Fruit fly (Drosophila melanogaster) whole organism, larva: ENCODE measurements around the gene CG5196.
A peak's percentile ranks its signal among the peaks of the same experiment; 100 is the strongest.

ENCODE experiments used
- noc ChIP-seq: fragments of 200-800 bp; sonication (Bioruptor generic); optimal IDR thresholded peaks from 3 replicates; lab custom pipeline; 2019; ENCODE audit warnings: missing biosample characterization, mild to moderate bottlenecking, missing genetic modification characterization, moderate library complexity

CG5196 gene

DNA sequence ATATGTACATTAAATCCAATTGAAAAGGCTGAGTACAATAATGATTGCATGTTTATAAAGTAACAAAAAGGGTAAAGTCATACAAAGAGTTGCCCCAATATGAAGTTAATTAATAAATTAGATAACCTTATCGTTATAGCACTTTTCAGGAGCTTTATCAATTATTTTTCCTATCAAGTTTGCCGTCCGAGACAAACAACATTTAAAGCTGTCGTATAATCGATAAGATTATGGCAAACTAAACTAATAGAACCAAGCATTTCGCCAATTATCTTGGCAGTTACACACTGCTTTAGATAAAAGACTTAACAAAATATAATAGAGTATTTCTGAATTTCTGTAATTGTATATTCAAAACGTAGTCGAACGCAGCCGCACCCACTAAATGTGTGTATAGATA, 3.0 kb upstream of the CG5196 start:
- no peak for TF ChIP-seq noc

DNA sequence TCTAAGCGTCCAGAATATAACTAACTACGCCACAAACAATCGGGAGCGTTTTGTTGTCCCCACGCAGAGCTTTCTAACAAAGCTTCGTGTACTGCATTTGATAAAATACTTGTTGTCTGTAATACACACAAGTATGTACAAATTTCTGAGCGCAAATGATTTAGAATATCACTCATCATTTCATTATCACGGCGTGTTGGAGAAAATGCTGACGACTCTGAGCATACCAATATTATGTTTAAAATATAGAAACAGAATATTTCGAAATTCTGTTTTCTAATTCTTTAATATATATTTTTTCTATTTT, 2.2 kb upstream of the CG5196 start, which contains the start of gene Cyp9f2:
Gene Cyp9f2, minus strand, starts transcription at position 101 of the 307 bp plus-strand sequence.
- TF ChIP-seq noc = no peak

DNA sequence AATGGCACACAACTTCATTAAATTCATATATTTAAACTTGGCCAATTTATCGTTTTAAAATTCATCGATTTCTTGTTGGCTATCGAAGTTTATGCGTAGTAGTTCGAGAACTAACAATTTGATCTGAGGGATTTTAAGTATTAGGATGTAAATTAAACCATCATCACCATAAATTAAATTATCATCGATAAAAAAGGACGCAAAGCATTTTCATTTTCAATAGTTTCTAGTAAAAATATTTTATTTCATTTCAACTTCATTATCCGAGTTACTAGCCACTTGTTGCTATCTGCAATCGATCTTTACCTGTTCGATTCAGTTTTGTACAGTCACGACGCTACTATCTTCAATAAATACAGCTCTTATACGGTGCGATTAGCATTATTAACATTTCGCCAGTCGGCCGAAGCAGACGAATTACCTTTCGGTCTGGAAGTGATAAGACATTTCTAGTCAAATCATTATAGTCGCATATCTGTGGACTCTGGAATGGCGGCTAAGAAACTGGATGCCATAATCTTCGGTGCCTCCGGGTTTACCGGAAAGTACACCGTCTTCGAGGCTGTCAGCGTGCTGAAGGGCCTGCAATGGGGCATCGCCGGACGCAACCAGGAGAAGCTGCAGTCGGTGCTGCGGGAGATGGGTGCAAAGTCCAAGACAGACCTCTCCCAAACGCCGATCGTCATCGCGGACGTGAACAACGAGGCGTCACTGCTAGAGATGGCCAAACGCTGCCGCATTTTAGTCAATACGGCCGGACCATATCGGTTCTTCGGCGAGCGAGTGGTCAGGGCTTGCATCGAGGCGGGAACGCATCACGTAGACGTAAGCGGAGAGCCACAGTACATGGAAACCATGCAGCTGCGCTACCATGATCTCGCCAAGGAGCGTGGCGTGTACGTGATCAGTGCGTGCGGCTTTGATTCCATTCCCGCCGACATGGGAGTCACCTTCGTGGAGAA, 1.6 kb upstream of the CG5196 start, which contains the start of gene CG5167:
Gene CG5167, plus strand, starts transcription at position 298 of the 962 bp plus-strand sequence.
- peak; percentile 68 for TF ChIP-seq noc

DNA sequence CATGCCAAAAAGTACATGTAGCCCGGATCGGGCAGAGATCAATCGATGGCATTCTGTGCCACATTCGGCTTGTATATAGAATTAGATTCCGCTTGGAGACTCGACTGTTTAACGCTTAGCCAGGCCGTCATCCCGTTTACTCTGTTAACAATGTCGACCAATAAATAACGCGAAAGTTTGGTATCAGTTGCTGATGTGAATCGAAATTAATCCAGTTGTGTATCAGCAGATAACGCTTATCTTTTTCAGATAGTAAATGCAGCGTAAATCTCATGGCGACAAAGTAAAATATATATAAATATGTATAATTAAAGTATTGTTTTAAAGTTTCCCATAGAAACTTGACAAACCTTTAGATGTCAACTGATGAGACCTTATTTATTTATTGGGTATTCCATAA, 3.3 kb downstream of the CG5196 start:
- peak; percentile 63 for TF ChIP-seq noc

DNA sequence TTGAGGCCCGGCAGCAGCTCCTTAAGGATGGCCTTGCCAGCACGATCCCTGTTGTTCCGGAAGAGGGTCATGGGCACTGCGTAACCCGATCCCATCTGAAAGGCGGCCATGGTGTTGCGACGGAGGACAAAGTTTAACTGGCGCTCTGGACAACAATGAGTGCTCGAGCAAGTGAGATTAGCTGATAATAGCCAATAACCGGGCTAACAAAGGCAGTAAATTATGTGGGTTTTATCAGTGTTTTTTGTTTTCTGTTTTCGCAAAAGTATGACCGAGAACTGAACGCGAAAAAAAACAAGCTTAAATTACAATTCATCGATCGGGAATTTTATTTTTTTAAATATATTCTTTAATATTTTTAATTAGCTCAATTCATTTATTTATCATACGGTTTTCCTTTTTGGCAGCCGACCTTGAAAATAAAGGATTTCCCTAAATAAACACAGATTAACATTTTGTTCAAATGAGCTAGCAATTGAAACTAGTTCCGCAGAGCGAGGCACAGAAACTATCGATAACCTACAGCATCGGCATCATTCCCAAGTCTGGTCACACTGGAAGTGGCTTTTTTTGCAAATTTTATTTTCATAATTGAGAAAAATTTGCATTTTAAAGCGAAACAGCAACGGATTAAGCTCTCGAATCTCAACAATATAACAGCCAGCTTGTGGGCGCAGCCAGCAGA, 5.3 kb downstream of the CG5196 start, which contains the start of the genes Dip-C and pps:
Gene Dip-C, minus strand, starts transcription at position 486 of the 685 bp plus-strand sequence.
Gene pps, plus strand, starts transcription at position 555 of the 685 bp plus-strand sequence.
- TF ChIP-seq noc = no peak

DNA sequence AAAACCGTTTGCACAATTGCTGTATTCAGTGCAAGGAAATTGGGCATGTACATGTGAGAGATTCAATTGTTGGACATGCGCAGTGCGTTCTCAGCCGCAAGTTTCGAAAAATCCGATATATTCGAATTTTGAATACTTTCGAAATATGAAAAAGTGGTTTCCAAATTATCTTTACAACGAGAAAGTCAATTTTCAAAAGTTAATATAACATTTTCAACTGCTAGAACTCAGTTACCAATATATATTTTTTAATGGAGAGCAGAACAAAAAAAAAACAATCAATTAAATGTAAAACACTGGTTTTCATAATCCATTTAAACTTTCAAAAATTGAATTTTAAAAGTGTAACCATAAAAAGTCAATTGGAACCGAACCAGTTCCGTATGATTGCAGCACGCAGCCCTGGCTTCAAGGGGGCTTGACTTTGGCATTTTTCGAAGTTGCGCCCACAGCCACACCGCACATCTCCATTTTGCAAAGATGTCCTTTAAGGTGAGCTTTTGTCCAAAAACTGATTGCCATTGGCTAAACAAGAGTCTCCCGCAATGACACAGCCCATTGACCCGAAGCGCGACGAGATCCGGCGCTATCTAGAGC, 14.4 kb downstream of the CG5196 start, which contains the start of the genes Scgbeta and CG17202:
Gene Scgbeta, minus strand, starts transcription at position 51 of the 597 bp plus-strand sequence.
Gene CG17202, plus strand, starts transcription at position 390 of the 597 bp plus-strand sequence.
- TF ChIP-seq noc = no peak

DNA sequence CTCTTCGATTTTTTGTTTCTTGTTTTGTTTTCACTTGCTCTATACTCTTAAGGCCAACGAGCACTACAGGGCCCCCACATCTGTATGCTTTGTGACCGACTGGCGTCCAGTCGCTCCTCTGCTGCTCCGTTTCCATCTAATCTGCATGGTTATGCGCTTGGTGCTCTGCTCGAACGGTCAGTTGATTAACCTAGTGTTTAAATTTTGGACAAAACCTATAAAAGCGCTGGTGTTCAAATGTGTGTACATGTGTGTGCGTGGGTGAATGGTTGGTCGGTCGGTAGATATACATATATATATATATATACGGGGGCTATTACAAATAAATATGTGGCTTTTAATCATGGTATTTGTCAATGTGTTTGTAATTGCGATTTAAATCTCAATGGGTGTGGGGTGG, 15.9 kb downstream of the CG5196 start:
- TF ChIP-seq noc = no peak

DNA sequence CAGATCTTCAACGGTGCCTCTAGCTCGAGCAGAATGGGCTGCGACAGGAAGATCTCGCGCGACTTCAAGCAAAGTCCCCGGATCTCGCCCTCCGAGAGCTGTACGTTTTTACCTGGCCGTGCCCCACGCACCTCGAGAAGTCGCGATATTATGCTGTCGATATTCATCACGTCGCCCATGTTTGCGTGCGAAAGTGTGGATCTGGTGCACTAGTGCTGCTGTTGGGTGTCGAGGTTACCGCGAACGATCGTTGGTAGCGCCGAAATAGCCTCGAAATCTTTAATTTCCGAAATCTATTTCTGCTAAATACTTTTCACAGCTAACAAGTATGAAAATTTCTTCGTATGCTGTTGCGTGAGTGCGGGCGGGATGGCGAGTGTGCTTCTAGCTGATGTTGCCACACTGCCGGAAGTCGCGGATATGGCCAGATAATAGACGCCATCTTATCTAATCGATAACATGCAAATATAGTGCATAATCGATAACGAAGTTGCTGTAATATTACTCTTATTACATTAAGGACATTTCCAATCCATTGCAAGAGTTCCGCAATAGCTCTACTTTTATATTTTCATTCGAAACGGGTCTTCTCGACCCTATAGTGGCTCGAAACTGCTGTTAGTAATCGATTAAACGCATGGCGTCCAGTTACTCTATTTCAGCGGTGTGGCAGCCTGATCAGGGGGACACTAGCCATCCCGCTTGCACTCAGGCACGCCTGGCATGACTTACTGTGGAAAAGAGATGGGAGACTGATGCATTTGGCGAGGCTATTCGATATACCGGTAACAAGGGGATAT, 17.6 kb downstream of the CG5196 start, which contains the start of gene Pp1-87B:
Gene Pp1-87B, minus strand, starts transcription at position 408 of the 800 bp plus-strand sequence.
- no peak for TF ChIP-seq noc

DNA sequence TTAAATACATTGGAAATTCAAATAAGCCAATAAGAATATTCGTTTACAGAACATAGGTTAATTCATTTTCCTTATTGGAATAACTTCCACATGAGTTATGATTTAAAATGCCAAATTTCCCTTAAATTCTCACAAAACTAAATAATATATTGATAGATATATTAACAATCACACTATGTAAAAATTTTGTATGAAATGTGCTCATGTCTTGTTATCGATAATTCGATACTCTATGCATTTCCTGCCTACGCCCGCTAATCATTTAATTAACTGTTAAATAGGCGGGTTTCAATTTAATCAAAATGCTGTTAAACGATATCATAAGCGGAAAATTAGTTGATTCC, 18.2 kb downstream of the CG5196 start, which contains the start of gene NANS:
Gene NANS, plus strand, starts transcription at position 269 of the 344 bp plus-strand sequence.
- no peak for TF ChIP-seq noc

DNA sequence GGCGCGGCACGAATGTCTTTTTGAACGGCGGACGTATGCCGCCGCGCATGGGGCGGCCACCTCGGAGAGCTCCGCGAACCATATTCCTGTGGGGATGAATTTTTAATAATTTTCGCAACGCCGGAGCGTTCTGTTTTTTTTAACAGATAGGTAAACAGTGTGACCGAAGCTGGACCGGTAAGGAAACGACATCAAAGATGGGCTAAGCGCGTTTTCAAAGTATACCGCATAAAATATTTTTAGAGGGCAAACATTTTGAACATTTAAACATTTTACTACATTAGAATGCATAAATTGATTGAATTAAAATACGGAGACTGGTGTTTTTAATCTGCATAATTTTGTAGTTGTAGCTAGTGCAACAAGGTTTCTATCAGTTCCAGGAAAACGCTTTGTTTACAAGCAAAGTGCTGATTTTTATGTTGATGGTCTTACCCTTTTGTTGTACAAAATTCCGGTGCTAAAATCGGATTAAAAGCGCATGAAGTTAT, 21.0 kb downstream of the CG5196 start, which contains the start of the genes CG5641 and CG5245:
Gene CG5641, minus strand, starts transcription at position 163 of the 491 bp plus-strand sequence.
Gene CG5245, plus strand, starts transcription at position 441 of the 491 bp plus-strand sequence.
- no peak for TF ChIP-seq noc

DNA sequence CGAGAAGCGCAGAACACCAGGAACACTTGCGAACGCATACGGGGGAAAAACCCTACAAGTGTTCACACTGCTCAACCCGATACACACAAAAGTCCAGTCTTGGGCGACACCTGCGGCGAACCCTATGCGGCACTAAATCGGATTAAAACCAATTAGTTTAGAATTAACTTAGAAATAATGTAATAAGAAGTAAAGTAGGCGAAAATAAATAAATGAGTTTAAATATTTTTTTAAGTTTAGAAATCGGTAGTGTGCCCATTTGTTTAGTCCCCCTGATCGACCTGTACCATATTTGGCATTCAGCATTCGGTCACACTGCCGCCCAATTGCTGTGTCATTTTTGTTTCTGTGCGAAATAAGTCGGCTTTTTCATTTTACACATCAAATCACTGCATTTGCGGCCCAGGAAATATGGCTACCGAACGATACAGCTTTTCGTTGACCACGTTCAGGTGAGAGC, 22.9 kb downstream of the CG5196 start, which contains the start of gene Prosalpha2:
Gene Prosalpha2, plus strand, starts transcription at position 292 of the 460 bp plus-strand sequence.
- TF ChIP-seq noc = no peak

DNA sequence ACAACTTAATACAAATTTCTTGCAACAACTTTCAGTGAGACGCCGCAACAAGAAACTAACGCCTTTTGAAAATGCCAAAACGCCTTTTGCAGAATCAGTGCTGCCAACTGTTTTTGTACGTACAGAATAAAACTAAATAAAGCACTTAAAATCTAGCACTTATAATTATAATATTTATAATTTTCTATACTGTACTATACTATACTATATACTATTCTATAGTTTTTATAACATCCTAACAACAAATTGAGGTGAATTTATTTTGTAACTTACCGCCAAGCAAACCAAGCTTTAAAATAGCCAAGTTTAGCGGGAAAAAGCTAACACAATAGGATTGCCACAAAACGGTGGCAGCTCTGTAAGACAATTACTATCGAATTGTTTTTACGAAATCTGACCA, 25.6 kb downstream of the CG5196 start, which contains the start of the genes Aos1 and Srlp:
Gene Aos1, minus strand, starts transcription at position 59 of the 400 bp plus-strand sequence.
Gene Srlp, plus strand, starts transcription at position 335 of the 400 bp plus-strand sequence.
- peak; percentile 65 for TF ChIP-seq noc

DNA sequence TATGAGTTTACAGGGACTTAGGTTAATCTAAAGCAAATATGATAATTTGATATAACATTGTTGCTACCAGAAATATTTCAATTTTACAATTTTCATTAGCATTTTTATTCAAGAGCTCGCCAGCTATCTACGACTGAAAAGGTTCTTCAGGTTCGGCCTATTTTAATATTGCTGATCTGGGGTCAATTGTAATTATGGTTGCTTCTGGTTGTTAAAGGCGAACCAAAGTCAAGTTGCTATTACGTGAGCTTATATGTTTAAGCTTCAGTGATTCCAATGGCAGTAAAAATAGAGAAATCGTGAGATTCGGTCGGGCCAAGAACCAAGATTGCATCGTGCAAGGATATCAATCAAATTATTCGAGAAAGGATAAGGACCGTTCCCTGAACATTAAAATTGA, 27.8 kb downstream of the CG5196 start, which contains the start of gene Desat2:
Gene Desat2, plus strand, starts transcription at position 301 of the 400 bp plus-strand sequence.
- TF ChIP-seq noc = no peak

DNA sequence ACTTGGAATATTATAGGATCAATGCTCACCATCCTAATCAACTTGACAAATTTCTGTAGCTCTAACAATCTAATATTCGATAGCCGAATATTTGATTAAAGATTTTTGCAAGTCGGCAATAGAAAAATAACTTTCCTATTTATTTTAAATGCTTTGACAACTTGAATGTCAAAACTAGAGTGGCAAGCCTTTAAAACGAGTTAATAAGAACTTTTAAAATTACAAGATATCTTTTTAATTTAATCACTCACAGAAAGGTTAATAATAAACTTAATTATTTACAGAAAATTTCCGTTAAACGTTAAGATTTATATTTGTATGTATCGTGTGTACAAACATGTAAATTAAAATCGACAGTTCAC, 30.9 kb downstream of the CG5196 start, which contains the start of the genes CG17207 and CG46427:
Gene CG17207, minus strand, starts transcription at position 101 of the 362 bp plus-strand sequence.
Gene CG46427, minus strand, starts transcription at position 101 of the 362 bp plus-strand sequence.
- TF ChIP-seq noc = no peak
